Fruit fly (Drosophila melanogaster): Measurements from ENCODE around the gene COX7B.

DNA sequence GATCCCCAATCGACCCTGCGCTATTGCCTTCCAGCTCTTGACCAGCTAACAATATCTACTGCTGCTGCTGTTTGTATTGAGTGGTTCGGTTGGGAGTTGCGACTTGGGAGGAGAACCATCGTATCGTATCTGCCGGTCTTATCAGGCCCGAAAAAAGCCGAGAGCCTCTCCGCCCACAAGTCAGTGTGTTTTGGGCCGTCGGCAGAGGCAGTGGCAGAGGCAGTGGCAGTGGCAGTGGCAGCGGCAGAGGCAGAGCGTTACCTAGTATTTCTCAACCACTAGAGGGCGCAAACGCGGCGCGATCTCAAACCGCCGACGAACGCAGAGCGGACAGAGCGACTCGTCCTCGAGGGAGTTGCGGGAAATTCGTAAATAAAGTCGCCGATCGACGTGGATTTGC lies 44.8 kb downstream of the COX7B start, which contains the start of gene SecCl:
- no peak for TF ChIP-seq CG8478 (optimal IDR thresholded peaks at IDR 0.05)
- peak; percentile 60 to 67 for TF ChIP-seq CTCF (optimal IDR thresholded peaks at IDR 0.05)

All from S2 (cell line).